Fruit fly (Drosophila melanogaster) whole organism, embryonic: ENCODE measurements around the gene CG42305.

Source experiments
- Atf6 ChIP-seq: fragments of 200-800 bp; sonication (Bioruptor generic); IDR thresholded peaks from 2 replicates; pipeline ENCODE4 v1.3.6; 2022; ENCODE audit warnings: missing biosample characterization, missing genetic modification characterization
- BEAF-32 ChIP-seq: fragments of 200-800 bp; sonication (Bioruptor generic); optimal IDR thresholded peaks from 3 replicates; lab custom pipeline; 2017; ENCODE audit warnings: missing biosample characterization, missing genetic modification characterization, mild to moderate bottlenecking, moderate library complexity, missing genetic modification reagents
- BtbVII ChIP-seq: fragments of 200-800 bp; sonication (Bioruptor generic); optimal IDR thresholded peaks from 3 replicates; lab custom pipeline; 2017; ENCODE audit warnings: missing biosample characterization, mild to moderate bottlenecking, missing genetic modification characterization
- Bteb2 ChIP-seq: fragments of 200-800 bp; sonication (Bioruptor generic); optimal IDR thresholded peaks from 2 replicates; lab custom pipeline; 2016; ENCODE audit warnings: missing biosample characterization, missing genetic modification characterization
- CG11398 ChIP-seq: fragments of 200-800 bp; sonication (Bioruptor generic); optimal IDR thresholded peaks from 2 replicates; lab custom pipeline; 2016; ENCODE audit warnings: missing biosample characterization, missing genetic modification characterization
- CG12155 ChIP-seq: fragments of 200-800 bp; sonication (Bioruptor generic); optimal IDR thresholded peaks from 3 replicates; lab custom pipeline; 2016; ENCODE audit warnings: missing biosample characterization, missing genetic modification characterization
- CG12299 ChIP-seq: fragments of 200-800 bp; sonication (Bioruptor generic); optimal IDR thresholded peaks from 2 replicates; lab custom pipeline; 2018; ENCODE audit warnings: missing biosample characterization, mild to moderate bottlenecking, missing genetic modification characterization
- CG1529 ChIP-seq: fragments of 200-800 bp; sonication (Bioruptor generic); optimal IDR thresholded peaks from 3 replicates; lab custom pipeline; 2018; ENCODE audit warnings: missing biosample characterization, missing genetic modification characterization
- CG1602 ChIP-seq: fragments of 200-800 bp; sonication (Bioruptor generic); optimal IDR thresholded peaks from 3 replicates; lab custom pipeline; 2016; ENCODE audit warnings: missing biosample characterization, missing genetic modification characterization
- CG1832 ChIP-seq: fragments of 200-800 bp; sonication (Bioruptor generic); optimal IDR thresholded peaks from 2 replicates; lab custom pipeline; 2017; ENCODE audit warnings: missing biosample characterization, mild to moderate bottlenecking, missing genetic modification characterization, inconsistent platforms
- CG30403 ChIP-seq: fragments of 200-800 bp; sonication (Bioruptor generic); optimal IDR thresholded peaks from 3 replicates; lab custom pipeline; 2016; ENCODE audit warnings: missing biosample characterization, missing genetic modification characterization
- CG31388 ChIP-seq: fragments of 200-800 bp; sonication (Bioruptor generic); optimal IDR thresholded peaks from 2 replicates; lab custom pipeline; 2016; ENCODE audit warnings: missing biosample characterization, missing genetic modification characterization
- CG3726 ChIP-seq: fragments of 200-800 bp; sonication (Bioruptor generic); IDR thresholded peaks from 3 replicates; pipeline ENCODE4, ENCODE4 v1.3.6; 2022; ENCODE audit warnings: missing biosample characterization, missing genetic modification characterization
- CG4854 ChIP-seq: fragments of 200-800 bp; sonication (Bioruptor generic); optimal IDR thresholded peaks from 2 replicates; lab custom pipeline; 2016; ENCODE audit warnings: missing biosample characterization, missing genetic modification characterization, inconsistent platforms
- CG6791 ChIP-seq: fragments of 200-800 bp; sonication (Bioruptor generic); IDR thresholded peaks from 3 replicates; pipeline ENCODE4 v1.3.6; 2022; ENCODE audit warnings: missing biosample characterization, missing genetic modification characterization; ENCODE audit not compliant: partially characterized antibody
- CG7987 ChIP-seq: fragments of 200-800 bp; sonication (Bioruptor generic); optimal IDR thresholded peaks from 2 replicates; lab custom pipeline; 2018; ENCODE audit warnings: missing biosample characterization, mild to moderate bottlenecking, missing genetic modification characterization, moderate library complexity
- CG8089 ChIP-seq: fragments of 200-800 bp; sonication (Bioruptor generic); optimal IDR thresholded peaks from 3 replicates; lab custom pipeline; 2016; ENCODE audit warnings: missing biosample characterization, missing genetic modification characterization
- CG9437 ChIP-seq: fragments of 200-800 bp; sonication (Bioruptor generic); optimal IDR thresholded peaks from 2 replicates; lab custom pipeline; 2018; ENCODE audit warnings: missing biosample characterization, mild to moderate bottlenecking, missing genetic modification characterization
- CG9932 ChIP-seq: fragments of 200-800 bp; sonication (Bioruptor generic); IDR thresholded peaks from 2 replicates; pipeline ENCODE4 v1.3.6; 2022; ENCODE audit warnings: missing biosample characterization, missing genetic modification characterization
- Camta ChIP-seq: fragments of 200-800 bp; sonication (Bioruptor generic); optimal IDR thresholded peaks from 2 replicates; lab custom pipeline; 2016; ENCODE audit warnings: missing biosample characterization, missing genetic modification characterization
- D19B ChIP-seq: fragments of 200-800 bp; sonication (Bioruptor generic); optimal IDR thresholded peaks from 2 replicates; lab custom pipeline; 2017; ENCODE audit warnings: missing biosample characterization, mild to moderate bottlenecking, missing genetic modification characterization
- Dfd ChIP-seq, 2 experiments: fragments of >200 bp; optimal IDR thresholded peaks; 2 replicates each; lab custom pipeline; 2017; ENCODE audit warnings: missing biosample characterization in 2 of 2, missing genetic modification characterization in 2 of 2
- Ets97D ChIP-seq: fragments of 200-800 bp; sonication (Bioruptor generic); optimal IDR thresholded peaks from 3 replicates; lab custom pipeline; 2016; ENCODE audit warnings: missing biosample characterization, missing genetic modification characterization
- Fer3 ChIP-seq: fragments of 200-800 bp; sonication (Bioruptor generic); optimal IDR thresholded peaks from 2 replicates; lab custom pipeline; 2018; ENCODE audit warnings: missing biosample characterization, mild to moderate bottlenecking, missing genetic modification characterization, moderate library complexity
- Hey ChIP-seq: fragments of 200-800 bp; sonication (Bioruptor generic); optimal IDR thresholded peaks from 3 replicates; lab custom pipeline; 2018; ENCODE audit warnings: missing biosample characterization, mild to moderate bottlenecking, missing genetic modification characterization
- MESR4 ChIP-seq: fragments of 200-800 bp; sonication (Bioruptor generic); optimal IDR thresholded peaks from 2 replicates; lab custom pipeline; 2018; ENCODE audit warnings: missing biosample characterization, mild to moderate bottlenecking, missing genetic modification characterization, moderate library complexity
- Max ChIP-seq: fragments of 200-800 bp; sonication (Bioruptor generic); optimal IDR thresholded peaks from 2 replicates; lab custom pipeline; 2016; ENCODE audit warnings: missing biosample characterization, mild to moderate bottlenecking, missing genetic modification characterization
- Oaz ChIP-seq: fragments of 200-800 bp; sonication (Bioruptor generic); IDR thresholded peaks from 2 replicates; pipeline ENCODE4 v1.3.6; 2022; ENCODE audit warnings: missing biosample characterization, missing genetic modification characterization
- Opbp ChIP-seq: fragments of 200-800 bp; sonication (Bioruptor generic); IDR thresholded peaks from 3 replicates; pipeline ENCODE4 v1.3.6; 2022; ENCODE audit warnings: missing biosample characterization, missing genetic modification characterization; ENCODE audit not compliant: partially characterized antibody
- Six4 ChIP-seq: fragments of 200-800 bp; sonication (Bioruptor generic); optimal IDR thresholded peaks from 2 replicates; lab custom pipeline; 2016; ENCODE audit warnings: missing biosample characterization, missing genetic modification characterization
- Sox102F ChIP-seq: fragments of 200-800 bp; sonication (Bioruptor generic); optimal IDR thresholded peaks from 2 replicates; lab custom pipeline; 2018; ENCODE audit warnings: missing biosample characterization, mild to moderate bottlenecking, missing genetic modification characterization, moderate library complexity
- Trl ChIP-seq, 3 experiments: fragments of >200 bp in 2 of 3; fragments of 200-800 bp in 1 of 3; sonication (Bioruptor generic) in 1 of 3; optimal IDR thresholded peaks; 2 replicates in 1 of 3; 3 replicates in 2 of 3; lab custom pipeline; 2016 to 2017; ENCODE audit warnings: missing biosample characterization in 1 of 3, missing genetic modification characterization in 1 of 3
- Xrp1 ChIP-seq: fragments of 200-800 bp; sonication (Bioruptor generic); IDR thresholded peaks from 2 replicates; pipeline ENCODE4 v1.3.6; 2022; ENCODE audit warnings: missing biosample characterization, missing genetic modification characterization
- az2 ChIP-seq: fragments of 200-800 bp; sonication (Bioruptor generic); optimal IDR thresholded peaks from 3 replicates; lab custom pipeline; 2016; ENCODE audit warnings: missing biosample characterization, missing genetic modification characterization
- bowl ChIP-seq: fragments of 200-800 bp; sonication (Bioruptor generic); IDR thresholded peaks from 2 replicates; pipeline ENCODE4 v1.3.6; 2022; ENCODE audit warnings: missing biosample characterization, missing genetic modification characterization
- corto ChIP-seq: fragments of 200-800 bp; sonication (Bioruptor generic); optimal IDR thresholded peaks from 2 replicates; lab custom pipeline; 2016; ENCODE audit warnings: missing biosample characterization, mild to moderate bottlenecking, missing genetic modification characterization, moderate library complexity
- dati ChIP-seq: fragments of 200-800 bp; sonication (Bioruptor generic); IDR thresholded peaks from 2 replicates; pipeline ENCODE4 v1.3.6; 2022; ENCODE audit warnings: missing biosample characterization, missing genetic modification characterization
- dimm ChIP-seq: fragments of 200-800 bp; sonication (Bioruptor generic); IDR thresholded peaks from 2 replicates; pipeline ENCODE4 v1.3.6; 2022; ENCODE audit warnings: missing biosample characterization, missing genetic modification characterization
- fd102C ChIP-seq: fragments of 200-800 bp; sonication (Bioruptor generic); optimal IDR thresholded peaks from 2 replicates; lab custom pipeline; 2018; ENCODE audit warnings: missing biosample characterization, mild to moderate bottlenecking, missing genetic modification characterization, moderate library complexity
- gem ChIP-seq: fragments of 200-800 bp; sonication (Bioruptor generic); optimal IDR thresholded peaks from 2 replicates; lab custom pipeline; 2019; ENCODE audit warnings: missing biosample characterization, mild to moderate bottlenecking, missing genetic modification characterization, moderate library complexity
- gfzf ChIP-seq: fragments of 200-800 bp; sonication (Bioruptor generic); optimal IDR thresholded peaks from 2 replicates; lab custom pipeline; 2016; ENCODE audit warnings: missing biosample characterization, mild to moderate bottlenecking, missing genetic modification characterization, moderate library complexity
- ham ChIP-seq: fragments of 200-800 bp; sonication (Bioruptor generic); IDR thresholded peaks from 2 replicates; pipeline ENCODE4 v1.3.6; 2022; ENCODE audit warnings: missing biosample characterization, missing genetic modification characterization
- hb ChIP-seq: fragments of 200-800 bp; sonication (Bioruptor generic); IDR thresholded peaks from 3 replicates; pipeline ENCODE4 v1.3.6; 2022; ENCODE audit warnings: missing biosample characterization, missing genetic modification characterization; ENCODE audit not compliant: partially characterized antibody
- hth ChIP-seq: fragments of >200 bp; optimal IDR thresholded peaks from 2 replicates; lab custom pipeline; 2017; ENCODE audit warnings: inconsistent platforms
- jumu ChIP-seq: fragments of 200-800 bp; sonication (Bioruptor generic); optimal IDR thresholded peaks from 3 replicates; lab custom pipeline; 2016; ENCODE audit warnings: missing biosample characterization, missing genetic modification characterization
- org-1 ChIP-seq: fragments of 200-800 bp; sonication (Bioruptor generic); optimal IDR thresholded peaks from 2 replicates; lab custom pipeline; 2017; ENCODE audit warnings: missing biosample characterization, missing genetic modification characterization
- pb ChIP-seq: fragments of 200-800 bp; sonication (Bioruptor generic); optimal IDR thresholded peaks from 3 replicates; lab custom pipeline; 2016; ENCODE audit warnings: missing biosample characterization, missing genetic modification characterization
- repo ChIP-seq: fragments of 200-800 bp; sonication (Bioruptor generic); optimal IDR thresholded peaks from 2 replicates; lab custom pipeline; 2016; ENCODE audit warnings: missing biosample characterization, missing genetic modification characterization
- sima ChIP-seq: fragments of 200-800 bp; sonication (Bioruptor generic); optimal IDR thresholded peaks from 2 replicates; lab custom pipeline; 2016; ENCODE audit warnings: missing biosample characterization, missing genetic modification characterization
- sug ChIP-seq: fragments of 200-800 bp; optimal IDR thresholded peaks from 2 replicates; lab custom pipeline; 2019; ENCODE audit warnings: missing biosample characterization, mild to moderate bottlenecking, missing genetic modification characterization, moderate library complexity
- zf30C ChIP-seq: fragments of 200-800 bp; sonication (Bioruptor generic); optimal IDR thresholded peaks from 3 replicates; lab custom pipeline; 2018; ENCODE audit warnings: missing biosample characterization, mild to moderate bottlenecking, missing genetic modification characterization

CG42305 gene

DNA sequence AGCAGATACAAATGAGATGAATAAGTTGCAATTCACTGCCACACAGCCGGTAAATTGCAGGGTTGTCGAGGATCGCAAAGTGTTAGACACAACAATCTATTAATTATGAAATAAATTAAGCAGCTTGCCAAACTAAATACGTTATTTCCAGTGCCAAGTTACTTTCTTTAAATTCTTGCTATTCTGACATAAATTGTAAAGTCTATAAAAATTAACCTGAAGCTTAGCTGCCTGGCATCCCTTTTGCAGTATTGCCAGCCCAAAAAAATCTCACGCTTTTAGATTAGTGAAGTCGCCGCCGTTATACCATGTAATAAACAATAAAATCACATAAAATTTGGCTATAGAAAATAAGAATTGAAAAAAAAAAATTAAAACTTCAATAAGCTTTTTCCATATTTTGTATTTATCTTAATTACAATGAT is 45.2 kb downstream of the CG42305 start (continued):
- TF ChIP-seq gfzf (GFP tag; lab: Kevin White, UChicago) (no peak), CG11398 (GFP tag; lab: Kevin White, UChicago) (peak; percentile 86), CG12155 (peak; percentile 89), Bteb2 (GFP tag; lab: Kevin White, UChicago) (peak; percentile 90), hb (GFP tag; lab: Robert Waterston, UW) (no peak), CG30403 (GFP tag; lab: Kevin White, UChicago) (peak; percentile 93), pb (GFP tag; lab: Kevin White, UChicago) (peak; percentile 53), MESR4 (GFP tag; lab: Kevin White, UChicago) (peak; percentile 32), CG31388 (GFP tag; lab: Kevin White, UChicago) (peak; percentile 57), Six4 (peak; percentile 87), Opbp (no peak), org-1 (GFP tag; lab: Kevin White, UChicago) (peak; percentile 83), fd102C (GFP tag; lab: Kevin White, UChicago) (no peak), Xrp1 (GFP tag; lab: Robert Waterston, UW) (peak; percentile 94), Camta (GFP tag; lab: Kevin White, UChicago) (peak; percentile 90), corto (GFP tag; lab: Kevin White, UChicago) (peak; percentile 94), CG12299 (tag; lab: Kevin White, UChicago) (peak; percentile 91), CG8089 (peak; percentile 73), D19B (GFP tag; lab: Kevin White, UChicago) (peak; percentile 98), dimm (GFP tag; lab: Robert Waterston, UW) (peak; percentile 45; the same call in 1 of the 2 replicates), dati (GFP tag; lab: Robert Waterston, UW) (peak; percentile 73), sug (tag; lab: Kevin White, UChicago) (peak; percentile 84), CG7987 (peak; percentile 59), CG9437 (peak; percentile 73), jumu (GFP tag; lab: Kevin White, UChicago) (peak; percentile 68), Sox102F (GFP tag; lab: Kevin White, UChicago) (peak; percentile 94), zf30C (GFP tag; lab: Kevin White, UChicago) (no peak), sima (GFP tag; lab: Kevin White, UChicago) (peak; percentile 4), hth (lab: Kevin White, UChicago) (no peak), ham (0 out of 2 replicates have a peak, but pooled peaks have one; percentile 41), CG1602 (GFP tag; lab: Kevin White, UChicago) (peak; percentile 89), Fer3 (tag; lab: Kevin White, UChicago) (peak; percentile 92), BtbVII (GFP tag; lab: Kevin White, UChicago) (peak; percentile 88), CG4854 (GFP tag; lab: Kevin White, UChicago) (peak; percentile 47), Max (peak; percentile 59), CG6791 (GFP tag; lab: Robert Waterston, UW) (no peak), CG3726 (GFP tag; lab: Robert Waterston, UW) (peak; percentile 81), CG1832 (GFP tag; lab: Kevin White, UChicago) (no peak), CG9932 (GFP tag; lab: Robert Waterston, UW) (peak; percentile 84), Oaz (GFP tag; lab: Robert Waterston, UW) (peak; percentile 84), CG1529 (GFP tag; lab: Kevin White, UChicago) (peak; percentile 87), Ets97D (GFP tag; lab: Kevin White, UChicago) (peak; percentile 60), az2 (GFP tag; lab: Kevin White, UChicago) (peak; percentile 92), Trl (optimal IDR thresholded peaks at IDR 0.05; lab: Kevin White, UChicago) (no peak), Trl (GFP tag; optimal IDR thresholded peaks at IDR 0.05; lab: Kevin White, UChicago) (peak; percentile 80), Atf6 (GFP tag; lab: Robert Waterston, UW) (peak; percentile 90), bowl (GFP tag; lab: Robert Waterston, UW) (peak; percentile 88), gem (tag; lab: Kevin White, UChicago) (peak; percentile 96), BEAF-32 (GFP tag; lab: Kevin White, UChicago) (peak; percentile 50), Dfd (GFP tag; optimal IDR thresholded peaks at IDR 0.05; lab: Kevin White, UChicago) (no peak), Hey (tag; lab: Kevin White, UChicago) (peak; percentile 74), repo (GFP tag; lab: Kevin White, UChicago) (peak; percentile 64)
